Fruit fly (Drosophila melanogaster) whole organism, embryonic: ENCODE results near the gene CG16719.

Experiments
- Adf1 ChIP-seq: fragments of 200-800 bp; sonication (Bioruptor generic); IDR thresholded peaks from 2 replicates; pipeline ENCODE4 v1.3.6; 2022; ENCODE audit warnings: missing biosample characterization, missing genetic modification characterization
- CG1024 ChIP-seq: fragments of 200-800 bp; sonication (Bioruptor generic); IDR thresholded peaks from 2 replicates; pipeline ENCODE4 v1.3.6; 2022; ENCODE audit warnings: missing biosample characterization, missing genetic modification characterization
- Dbx ChIP-seq: fragments of 200-800 bp; sonication (Bioruptor generic); IDR thresholded peaks from 3 replicates; pipeline ENCODE4 v1.3.6; 2022; ENCODE audit warnings: missing biosample characterization, missing genetic modification characterization
- Doc2 ChIP-seq: fragments of 200-800 bp; sonication (Bioruptor generic); IDR thresholded peaks from 2 replicates; pipeline ENCODE4 v1.3.6; 2022; ENCODE audit warnings: missing biosample characterization, missing genetic modification characterization
- crp ChIP-seq, 2 experiments: fragments of 200-800 bp; sonication (Bioruptor generic); optimal IDR thresholded peaks; 2 replicates in 1 of 2; 3 replicates in 1 of 2; lab custom pipeline; 2017; ENCODE audit warnings: missing biosample characterization in 2 of 2, missing genetic modification characterization in 2 of 2, mild to moderate bottlenecking in 1 of 2, moderate library complexity in 1 of 2
- vnd ChIP-seq: fragments of 200-800 bp; sonication (Bioruptor generic); IDR thresholded peaks from 3 replicates; pipeline ENCODE4 v1.3.6; 2022; ENCODE audit warnings: missing biosample characterization, missing genetic modification characterization; ENCODE audit not compliant: partially characterized antibody
- zen ChIP-seq: fragments of 200-800 bp; sonication (Bioruptor generic); optimal IDR thresholded peaks from 3 replicates; lab custom pipeline; 2018; ENCODE audit warnings: missing biosample characterization, mild to moderate bottlenecking, missing genetic modification characterization, moderate library complexity

- no peak for TF ChIP-seq Dbx (GFP tag; lab: Robert Waterston, UW)
- no peak; the same call in 1 of the 2 replicates for TF ChIP-seq Adf1
- no peak for TF ChIP-seq CG1024 (GFP tag; lab: Robert Waterston, UW)
- peak; percentile 93 for TF ChIP-seq vnd (GFP tag; lab: Robert Waterston, UW)
- TF ChIP-seq crp (GFP tag; optimal IDR thresholded peaks at IDR 0.05; lab: Kevin White, UChicago), result no peak
- TF ChIP-seq zen (tag; lab: Kevin White, UChicago), result peak; percentile 21
- TF ChIP-seq Doc2 (GFP tag; lab: Robert Waterston, UW), result no peak
Measured at dm6 chr3L:9704162-9704748, 19.3 kb downstream of the CG16719 start, which contains the start of gene CG16711.
